Fruit fly (Drosophila melanogaster): Measurements from ENCODE around the gene eys.

Gene eys

dm6 chr2L:2399897-2400296 lies 88.4 kb downstream of the eys start, which contains the start of gene VGlut:
TSS of gene VGlut (plus strand) at chr2L:2400295.
- no peak for TF ChIP-seq pan (optimal IDR thresholded peaks at IDR 0.05)
- TF ChIP-seq rgr (GFP tag; optimal IDR thresholded peaks at IDR 0.05), result no peak
- TF ChIP-seq GATAd (GFP tag; optimal IDR thresholded peaks at IDR 0.05), result no peak
- TF ChIP-seq Hnf4 (GFP tag; optimal IDR thresholded peaks at IDR 0.05), result no peak
- TF ChIP-seq tai (GFP tag; optimal IDR thresholded peaks at IDR 0.05), result no peak
- TF ChIP-seq CG32264 (GFP tag; optimal IDR thresholded peaks at IDR 0.05), result no peak

dm6 chr2L:2402194-2402593 lies 90.7 kb downstream of the eys start:
- no peak for TF ChIP-seq dl (GFP tag; optimal IDR thresholded peaks at IDR 0.05; ENCODE audit: insufficient read depth in 1 of 2, partially characterized antibody in 2 of 2)
- peak in 1 of 2 experiments; percentile 13 for TF ChIP-seq foxo (GFP tag; optimal IDR thresholded peaks at IDR 0.05)
- TF ChIP-seq jim (GFP tag; optimal IDR thresholded peaks at IDR 0.05), result no peak
- TF ChIP-seq Mio (GFP tag; optimal IDR thresholded peaks at IDR 0.05), result no peak
- TF ChIP-seq CG32264 (GFP tag; optimal IDR thresholded peaks at IDR 0.05), result no peak

- TF ChIP-seq Hr78 (GFP tag; optimal IDR thresholded peaks at IDR 0.05) (no peak), Dfd (GFP tag; optimal IDR thresholded peaks at IDR 0.05) (peak; percentile 98)
Observed at dm6 chr2L:2404631-2405030, 93.2 kb downstream of the eys start.
